Worm (Caenorhabditis elegans) whole organism, L3 larva: ENCODE measurements around the gene Y38H6C.18.
"Not testable (repeated sequence)": the region's sequence is repeated elsewhere in the genome, so short reads cannot be mapped to it uniquely, and the experiment has no call there.

Source experiments
- ZK546.5 ChIP-seq: sonication (generic microtip); optimal IDR thresholded peaks from 2 replicates; lab custom pipeline; 2017; ENCODE audit warnings: missing biosample characterization, missing genetic modification characterization
- aly-2 ChIP-seq: fragments of 150-350 bp; optimal IDR thresholded peaks from 2 replicates; lab custom pipeline; 2014; ENCODE audit warnings: missing biosample characterization, missing genetic modification characterization
- ama-1 ChIP-seq: fragments of 150-350 bp; optimal IDR thresholded peaks from 2 replicates; lab custom pipeline; 2018
- ceh-16 ChIP-seq: sonication (generic microtip); optimal IDR thresholded peaks from 2 replicates; lab custom pipeline; 2017; ENCODE audit warnings: missing biosample characterization, missing genetic modification characterization
- ceh-28 ChIP-seq: fragments of 150-350 bp; optimal IDR thresholded peaks from 2 replicates; lab custom pipeline; 2014; ENCODE audit warnings: missing biosample characterization, missing genetic modification reagents, missing genetic modification characterization
- ceh-82 ChIP-seq: fragments of 150-350 bp; optimal IDR thresholded peaks from 2 replicates; lab custom pipeline; 2014; ENCODE audit warnings: missing biosample characterization, missing genetic modification characterization
- daf-12 ChIP-seq: fragments of 150-350 bp; optimal IDR thresholded peaks from 2 replicates; lab custom pipeline; 2014; ENCODE audit warnings: missing biosample characterization, missing genetic modification reagents, missing genetic modification characterization
- egl-27 ChIP-seq: sonication (generic microtip); optimal IDR thresholded peaks from 4 replicates; lab custom pipeline; 2017; ENCODE audit warnings: missing biosample characterization, missing genetic modification reagents, missing genetic modification characterization
- egl-5 ChIP-seq: fragments of 150-350 bp; optimal IDR thresholded peaks from 2 replicates; lab custom pipeline; 2017; ENCODE audit warnings: missing biosample characterization, missing genetic modification reagents, missing genetic modification characterization, inconsistent platforms
- elt-1 ChIP-seq: fragments of 150-350 bp; optimal IDR thresholded peaks from 2 replicates; lab custom pipeline; 2014; ENCODE audit warnings: missing biosample characterization, missing genetic modification characterization
- elt-3 ChIP-seq, 3 experiments: fragments of 150-350 bp in 1 of 3; sonication (generic microtip) in 2 of 3; optimal IDR thresholded peaks; 2 replicates in 2 of 3; 4 replicates in 1 of 3; lab custom pipeline; 2014 to 2017; ENCODE audit warnings: missing biosample characterization in 3 of 3, missing genetic modification characterization in 3 of 3
- eor-1 ChIP-seq, 2 experiments: fragments of 150-350 bp; optimal IDR thresholded peaks; 2 replicates each; lab custom pipeline; 2014 to 2018; ENCODE audit warnings: missing biosample characterization in 2 of 2, missing genetic modification characterization in 2 of 2
- fkh-10 ChIP-seq: sonication (generic microtip); optimal IDR thresholded peaks from 2 replicates; lab custom pipeline; 2017; ENCODE audit warnings: missing biosample characterization, missing genetic modification reagents, missing genetic modification characterization
- fkh-2 ChIP-seq: fragments of 150-350 bp; optimal IDR thresholded peaks from 2 replicates; lab custom pipeline; 2014; ENCODE audit warnings: missing biosample characterization, missing genetic modification reagents, missing genetic modification characterization
- fos-1 ChIP-seq: fragments of 150-350 bp; optimal IDR thresholded peaks from 2 replicates; lab custom pipeline; 2014; ENCODE audit warnings: missing biosample characterization, missing genetic modification characterization
- jun-1 ChIP-seq: fragments of 150-350 bp; optimal IDR thresholded peaks from 2 replicates; lab custom pipeline; 2014; ENCODE audit warnings: missing biosample characterization, missing genetic modification reagents, missing genetic modification characterization
- lin-15B ChIP-seq: fragments of 150-350 bp; optimal IDR thresholded peaks from 2 replicates; lab custom pipeline; 2014; ENCODE audit warnings: missing biosample characterization, missing genetic modification characterization
- lin-39 ChIP-seq: fragments of 150-350 bp; optimal IDR thresholded peaks from 2 replicates; lab custom pipeline; 2018; ENCODE audit warnings: missing biosample characterization, missing genetic modification reagents, missing genetic modification characterization
- lsy-12 ChIP-seq: sonication (generic microtip); optimal IDR thresholded peaks from 2 replicates; lab custom pipeline; 2016; ENCODE audit warnings: mild to moderate bottlenecking, missing genetic modification characterization, missing compliant biosample characterization
- mdl-1 ChIP-seq: fragments of 150-350 bp; optimal IDR thresholded peaks from 2 replicates; lab custom pipeline; 2014; ENCODE audit warnings: missing biosample characterization, missing genetic modification characterization
- nfya-1 ChIP-seq: sonication (generic microtip); optimal IDR thresholded peaks from 2 replicates; lab custom pipeline; 2017; ENCODE audit warnings: missing genetic modification characterization, mild to moderate bottlenecking, missing compliant biosample characterization, antibody characterized with exemption, moderate library complexity; ENCODE audit not compliant: insufficient read depth
- nhr-11 ChIP-seq: fragments of 150-350 bp; optimal IDR thresholded peaks from 2 replicates; lab custom pipeline; 2014; ENCODE audit warnings: missing biosample characterization, missing genetic modification characterization
- nhr-12 ChIP-seq: fragments of 150-350 bp; optimal IDR thresholded peaks from 2 replicates; lab custom pipeline; 2014; ENCODE audit warnings: missing biosample characterization, missing genetic modification characterization
- nhr-23 ChIP-seq: fragments of 150-350 bp; optimal IDR thresholded peaks from 2 replicates; lab custom pipeline; 2014; ENCODE audit warnings: missing biosample characterization, missing genetic modification reagents, missing genetic modification characterization
- nhr-237 ChIP-seq: fragments of 150-350 bp; optimal IDR thresholded peaks from 2 replicates; lab custom pipeline; 2014; ENCODE audit warnings: missing biosample characterization, missing genetic modification characterization
- nhr-25 ChIP-seq: sonication (generic microtip); optimal IDR thresholded peaks from 2 replicates; lab custom pipeline; 2017; ENCODE audit warnings: missing biosample characterization, missing genetic modification characterization
- nhr-28 ChIP-seq: fragments of 150-350 bp; optimal IDR thresholded peaks from 2 replicates; lab custom pipeline; 2014; ENCODE audit warnings: missing biosample characterization, missing genetic modification characterization
- nhr-77 ChIP-seq: fragments of 150-350 bp; optimal IDR thresholded peaks from 2 replicates; lab custom pipeline; 2014; ENCODE audit warnings: missing biosample characterization, missing genetic modification characterization
- pha-4 ChIP-seq: fragments of 150-350 bp; optimal IDR thresholded peaks from 2 replicates; lab custom pipeline; 2014; ENCODE audit warnings: missing biosample characterization, missing genetic modification reagents, missing genetic modification characterization
- pqm-1 ChIP-seq: fragments of 150-350 bp; optimal IDR thresholded peaks from 2 replicates; lab custom pipeline; 2017; ENCODE audit warnings: missing biosample characterization, missing genetic modification characterization, inconsistent platforms
- sea-2 ChIP-seq: fragments of 150-350 bp; sonication (generic microtip); optimal IDR thresholded peaks from 4 replicates; lab custom pipeline; 2014; ENCODE audit warnings: missing biosample characterization, missing genetic modification reagents, missing genetic modification characterization
- skn-1 ChIP-seq: fragments of 150-350 bp; optimal IDR thresholded peaks from 2 replicates; lab custom pipeline; 2014; ENCODE audit warnings: missing biosample characterization, missing genetic modification characterization
- snpc-4 ChIP-seq: fragments of 150-350 bp; optimal IDR thresholded peaks from 2 replicates; lab custom pipeline; 2014; ENCODE audit warnings: missing biosample characterization, missing genetic modification characterization
- tbx-2 ChIP-seq: sonication (generic microtip); optimal IDR thresholded peaks from 2 replicates; lab custom pipeline; 2016; ENCODE audit warnings: mild to moderate bottlenecking, missing genetic modification characterization, missing compliant biosample characterization
- unc-39 ChIP-seq: sonication (generic microtip); optimal IDR thresholded peaks from 4 replicates; lab custom pipeline; 2017; ENCODE audit warnings: missing biosample characterization, missing genetic modification characterization
- unc-62 ChIP-seq: fragments of 150-350 bp; sonication (generic microtip); optimal IDR thresholded peaks from 4 replicates; lab custom pipeline; 2014; ENCODE audit warnings: missing biosample characterization, missing genetic modification reagents, missing genetic modification characterization
- zag-1 ChIP-seq: fragments of 150-350 bp; optimal IDR thresholded peaks from 2 replicates; lab custom pipeline; 2014; ENCODE audit warnings: missing biosample characterization, missing genetic modification characterization

Y38H6C.18 gene

DNA sequence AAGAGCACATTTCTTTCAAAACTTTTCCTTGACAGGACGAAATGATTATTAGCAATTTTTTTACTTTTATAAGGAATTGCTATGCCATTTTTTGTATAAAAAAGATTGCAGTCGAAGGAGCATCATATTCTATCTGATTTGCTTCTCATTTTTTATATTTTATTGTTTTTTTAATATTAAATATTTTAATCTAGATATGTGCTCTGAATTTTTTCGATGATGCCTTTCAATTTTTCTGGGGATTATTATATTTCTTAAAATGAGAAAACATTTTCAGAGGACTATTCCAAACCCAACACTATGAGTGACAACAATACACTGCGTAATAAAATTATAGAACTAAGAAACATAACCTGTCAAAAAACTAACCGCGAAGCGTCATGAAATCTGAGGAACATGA, 22.0 kb upstream of the Y38H6C.18 start, which contains the start of gene F26F2.4:
Gene F26F2.4, plus strand, starts transcription at position 301 of the 400 bp plus-strand sequence.
- not testable (repeated sequence) for TF ChIP-seq egl-5 (tag; lab: Kevin White, UChicago); daf-12; ceh-82

DNA sequence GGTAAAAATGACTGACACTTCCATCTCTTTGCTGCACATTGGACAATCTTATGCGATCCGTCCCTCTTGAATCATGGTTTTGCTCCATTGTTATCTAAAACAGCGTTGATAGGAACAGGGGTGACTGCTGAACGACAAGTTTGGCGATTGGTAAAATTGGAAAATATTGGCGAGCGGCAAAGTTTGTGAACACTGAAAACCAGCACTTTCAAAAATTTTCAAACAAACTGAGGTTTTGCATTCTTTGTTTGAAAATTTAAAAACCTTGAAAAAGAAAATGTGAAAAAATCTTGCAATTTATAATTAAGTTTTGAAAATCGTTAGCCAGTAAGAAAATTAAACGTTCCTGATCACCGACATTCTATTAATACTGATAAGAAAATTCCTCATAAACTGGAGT, 19.5 kb upstream of the Y38H6C.18 start, which contains the start of gene F26F2.3:
Gene F26F2.3, minus strand, starts transcription at position 101 of the 400 bp plus-strand sequence.
- TF ChIP-seq pha-4 (tag; lab: Kevin White, UChicago) (no peak), ama-1 (lab: Kevin White, UChicago) (no peak)

DNA sequence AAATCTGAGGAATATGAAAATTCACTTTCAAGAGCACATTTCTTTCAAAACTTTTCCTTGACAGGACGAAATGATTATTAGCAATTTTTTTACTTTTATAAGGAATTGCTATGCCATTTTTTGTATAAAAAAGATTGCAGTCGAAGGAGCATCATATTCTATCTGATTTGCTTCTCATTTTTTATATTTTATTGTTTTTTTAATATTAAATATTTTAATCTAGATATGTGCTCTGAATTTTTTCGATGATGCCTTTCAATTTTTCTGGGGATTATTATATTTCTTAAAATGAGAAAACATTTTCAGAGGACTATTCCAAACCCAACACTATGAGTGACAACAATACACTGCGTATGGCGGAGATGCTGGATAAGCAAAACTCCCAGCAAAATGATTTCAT, 17.1 kb upstream of the Y38H6C.18 start, which contains the start of gene F26F2.13:
Gene F26F2.13, plus strand, starts transcription at position 301 of the 400 bp plus-strand sequence.
- TF ChIP-seq snpc-4; lsy-12 (tag; lab: Kevin White, UChicago); nhr-23 (tag; lab: Kevin White, UChicago): not testable (repeated sequence)

DNA sequence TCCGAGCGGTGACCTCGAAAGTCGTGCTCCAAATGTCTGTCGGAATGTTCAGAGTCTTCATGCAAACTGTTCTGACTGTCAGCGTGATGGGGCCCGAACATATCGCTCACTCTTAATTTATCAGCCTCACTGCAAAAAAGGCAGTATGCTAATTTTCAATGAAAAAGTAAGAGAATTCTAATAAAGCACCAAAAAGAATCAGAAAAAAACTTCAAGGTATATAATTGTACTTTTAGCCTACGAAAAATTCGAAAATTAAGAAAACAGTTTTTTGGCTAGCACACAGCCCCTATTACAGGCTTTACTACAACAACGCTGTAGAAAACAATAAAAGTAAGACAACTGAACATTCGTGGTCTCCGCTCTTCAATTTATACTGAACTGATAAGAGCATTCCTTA, 14.8 kb upstream of the Y38H6C.18 start, which contains the start of gene F26F2.1:
Gene F26F2.1, minus strand, starts transcription at position 101 of the 400 bp plus-strand sequence.
- no peak for TF ChIP-seq tbx-2 (tag; lab: Kevin White, UChicago)
- TF ChIP-seq pqm-1 (tag; lab: Kevin White, UChicago) = no peak
- TF ChIP-seq nhr-11 = no peak
- TF ChIP-seq nhr-77 (tag; lab: Kevin White, UChicago) = no peak
- no peak for TF ChIP-seq fos-1 (tag; lab: Kevin White, UChicago)
- no peak for TF ChIP-seq fkh-10 (GFP tag; lab: Kevin White, UChicago)
- no peak for TF ChIP-seq jun-1 (tag; lab: Kevin White, UChicago)
- TF ChIP-seq elt-1 (tag; lab: Kevin White, UChicago) = no peak
- TF ChIP-seq nhr-237 (tag; lab: Kevin White, UChicago) = no peak
- TF ChIP-seq unc-39 (tag; lab: Kevin White, UChicago) = no peak
- no peak for TF ChIP-seq nfya-1
- TF ChIP-seq sea-2 = no peak
- no peak for TF ChIP-seq zag-1

DNA sequence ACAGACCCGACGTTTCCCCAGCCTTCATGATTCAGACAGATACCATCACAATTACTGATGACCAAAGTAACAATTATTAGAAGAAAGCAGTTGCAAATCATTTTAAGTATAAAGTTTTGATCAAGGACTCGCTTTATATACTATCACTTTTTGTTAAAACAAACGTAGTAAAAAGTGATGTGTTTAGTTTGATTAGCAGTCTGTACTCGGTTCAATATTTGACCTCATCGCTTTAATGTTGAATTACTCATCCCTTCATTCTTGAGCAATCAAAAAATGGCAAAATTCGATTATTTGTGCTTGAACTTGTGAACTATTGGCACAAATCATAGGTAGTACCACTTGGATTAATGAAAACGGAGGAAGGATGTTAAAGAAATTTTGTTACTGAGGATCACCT, 11.3 kb upstream of the Y38H6C.18 start, which contains the start of gene abf-4:
Gene abf-4, minus strand, starts transcription at position 101 of the 400 bp plus-strand sequence.
- no peak for TF ChIP-seq nhr-28 (tag; lab: Kevin White, UChicago)
- TF ChIP-seq fkh-2 (tag; lab: Kevin White, UChicago) = no peak
- no peak for TF ChIP-seq fos-1 (tag; lab: Kevin White, UChicago)
- no peak for TF ChIP-seq lsy-12 (tag; lab: Kevin White, UChicago)
- TF ChIP-seq ceh-82 = no peak
- no peak for TF ChIP-seq ama-1 (lab: Kevin White, UChicago)
- no peak for TF ChIP-seq unc-62
- no peak for TF ChIP-seq nfya-1
- no peak for TF ChIP-seq skn-1 (tag; lab: Kevin White, UChicago)
- TF ChIP-seq tbx-2 (tag; lab: Kevin White, UChicago) = no peak
- no peak for TF ChIP-seq fkh-10 (GFP tag; lab: Kevin White, UChicago)
- no peak for TF ChIP-seq nhr-12 (tag; lab: Kevin White, UChicago)
- no peak for TF ChIP-seq mdl-1 (tag; lab: Kevin White, UChicago)

DNA sequence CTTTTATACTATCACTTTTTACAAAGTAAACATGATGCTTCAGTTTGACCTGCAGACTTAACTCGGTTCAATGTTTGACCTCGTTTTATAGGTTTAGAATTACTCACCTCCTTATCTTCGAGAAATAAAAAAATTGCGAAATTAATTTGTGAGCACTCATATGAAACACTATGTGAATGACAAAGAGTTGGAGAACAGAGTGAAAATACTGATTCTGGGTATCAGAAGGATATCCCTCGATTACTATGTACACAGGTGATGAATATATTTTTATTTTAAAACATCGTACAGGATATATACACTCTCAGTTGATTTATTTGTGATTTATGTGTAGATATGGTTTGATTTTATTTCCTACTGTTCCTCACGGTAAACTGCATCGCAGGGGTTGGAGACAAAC, 9.3 kb upstream of the Y38H6C.18 start, which contains the start of gene Y38H6C.23:
Gene Y38H6C.23, minus strand, starts transcription at position 101 of the 400 bp plus-strand sequence.
- no peak for TF ChIP-seq skn-1 (tag; lab: Kevin White, UChicago)
- no peak for TF ChIP-seq egl-5 (tag; lab: Kevin White, UChicago)
- no peak for TF ChIP-seq lin-15B (tag; lab: Kevin White, UChicago)
- no peak for TF ChIP-seq unc-62
- TF ChIP-seq pqm-1 (tag; lab: Kevin White, UChicago) = no peak
- TF ChIP-seq lin-39 (tag; lab: Kevin White, UChicago) = no peak
- no peak for TF ChIP-seq ZK546.5 (tag; lab: Kevin White, UChicago)
- no peak for TF ChIP-seq snpc-4
- no peak for TF ChIP-seq aly-2 (tag; lab: Kevin White, UChicago)
- no peak for TF ChIP-seq ceh-16
- TF ChIP-seq egl-27 (tag; lab: Kevin White, UChicago) = no peak
- no peak for TF ChIP-seq elt-3 (tag; optimal IDR thresholded peaks at IDR 0.05; lab: Kevin White, UChicago)
- no peak for TF ChIP-seq sea-2
- no peak for TF ChIP-seq eor-1 (tag; optimal IDR thresholded peaks at IDR 0.05; lab: Kevin White, UChicago)
- no peak for TF ChIP-seq nhr-25 (tag; lab: Kevin White, UChicago)
- no peak for TF ChIP-seq fos-1 (tag; lab: Kevin White, UChicago)
- no peak for TF ChIP-seq ama-1 (lab: Kevin White, UChicago)
- no peak for TF ChIP-seq ceh-28 (tag; lab: Kevin White, UChicago)
- TF ChIP-seq, all 47 proteins: peak for 0
